Fruit fly (Drosophila melanogaster): Measurements from ENCODE around the gene CG14907.

DNA sequence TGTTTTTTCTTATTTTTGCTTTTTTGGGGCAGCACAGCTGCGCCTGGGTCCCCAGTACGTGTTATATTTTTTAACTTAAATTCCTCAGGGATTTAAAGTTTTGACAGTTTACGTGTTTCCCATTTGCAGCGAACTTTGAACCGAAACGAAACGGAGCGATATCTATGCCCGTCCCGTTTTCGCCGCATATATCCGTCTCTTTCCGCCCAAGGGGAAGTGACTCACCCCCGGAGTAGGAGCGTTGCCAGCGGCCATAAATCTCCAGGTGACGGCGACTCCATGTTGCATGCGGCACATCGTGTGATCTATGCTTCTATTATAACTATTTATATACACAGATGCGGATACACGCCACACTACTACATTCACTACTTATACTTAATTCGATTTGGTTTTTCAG is 9.6 kb upstream of the CG14907 start:
- no peak for TF ChIP-seq CG14711 (tag; optimal IDR thresholded peaks at IDR 0.05)
- no peak for TF ChIP-seq bab1 (GFP tag; optimal IDR thresholded peaks at IDR 0.05)
- TF ChIP-seq CG12768 (GFP tag; optimal IDR thresholded peaks at IDR 0.05), result no peak
- TF ChIP-seq kay (GFP tag; ENCODE audit: borderline replicate concordance), result no peak
- no peak for TF ChIP-seq pad (GFP tag; optimal IDR thresholded peaks at IDR 0.05)
- no peak for TF ChIP-seq Mnt (GFP tag; optimal IDR thresholded peaks at IDR 0.05)
- no peak for TF ChIP-seq Crg-1 (GFP tag; optimal IDR thresholded peaks at IDR 0.05)
- TF ChIP-seq CG5204 (GFP tag; optimal IDR thresholded peaks at IDR 0.05), result no peak
- no peak for TF ChIP-seq CG1620 (GFP tag; optimal IDR thresholded peaks at IDR 0.05)
- TF ChIP-seq cnc (optimal IDR thresholded peaks at IDR 0.05), result no peak
